Fruit fly (Drosophila melanogaster) whole organism, embryonic: ENCODE data around the gene CG18661.
A peak's percentile ranks its signal among the peaks of the same experiment; 100 is the strongest.

Source experiments
- CG10274 ChIP-seq: fragments of 200-800 bp; sonication (Bioruptor generic); optimal IDR thresholded peaks from 3 replicates; lab custom pipeline; 2017; ENCODE audit warnings: missing biosample characterization, mild to moderate bottlenecking, missing genetic modification characterization
- CG12659 ChIP-seq: fragments of 200-800 bp; sonication (Bioruptor generic); optimal IDR thresholded peaks from 3 replicates; lab custom pipeline; 2017; ENCODE audit warnings: mild to moderate bottlenecking, missing biosample characterization, missing genetic modification reagents, missing genetic modification characterization
- CG12942 ChIP-seq: fragments of 200-800 bp; sonication (Bioruptor generic); optimal IDR thresholded peaks from 3 replicates; lab custom pipeline; 2016; ENCODE audit warnings: missing biosample characterization, missing genetic modification characterization
- CG13894 ChIP-seq: fragments of 200-800 bp; sonication (Bioruptor generic); optimal IDR thresholded peaks from 3 replicates; lab custom pipeline; 2018; ENCODE audit warnings: missing biosample characterization, mild to moderate bottlenecking, missing genetic modification characterization, moderate library complexity
- CG14014 ChIP-seq: fragments of 200-800 bp; sonication (Bioruptor generic); IDR thresholded peaks from 2 replicates; pipeline ENCODE4 v1.3.6; 2022; ENCODE audit warnings: missing biosample characterization, missing genetic modification characterization
- CG1603 ChIP-seq: fragments of 200-800 bp; sonication (Bioruptor generic); optimal IDR thresholded peaks from 2 replicates; lab custom pipeline; 2019; ENCODE audit warnings: missing biosample characterization, mild to moderate bottlenecking, missing genetic modification characterization, moderate library complexity
- CG17328 ChIP-seq: fragments of 200-800 bp; sonication (Bioruptor generic); IDR thresholded peaks from 2 replicates; pipeline ENCODE4 v1.3.6; 2022; ENCODE audit warnings: missing biosample characterization, missing genetic modification characterization
- CG17568 ChIP-seq: fragments of 200-800 bp; sonication (Bioruptor generic); optimal IDR thresholded peaks from 2 replicates; lab custom pipeline; 2018; ENCODE audit warnings: missing biosample characterization, mild to moderate bottlenecking, missing genetic modification characterization, moderate library complexity
- CG2116 ChIP-seq: fragments of 200-800 bp; sonication (Bioruptor generic); optimal IDR thresholded peaks from 3 replicates; lab custom pipeline; 2018; ENCODE audit warnings: missing biosample characterization, mild to moderate bottlenecking, missing genetic modification characterization
- CG2678 ChIP-seq: fragments of 200-800 bp; sonication (Bioruptor generic); optimal IDR thresholded peaks from 3 replicates; lab custom pipeline; 2019; ENCODE audit warnings: missing biosample characterization, mild to moderate bottlenecking, missing genetic modification characterization, moderate library complexity
- CG30020 ChIP-seq: fragments of 200-800 bp; optimal IDR thresholded peaks from 2 replicates; lab custom pipeline; 2019; ENCODE audit warnings: missing biosample characterization, mild to moderate bottlenecking, missing genetic modification characterization, moderate library complexity
- CG3726 ChIP-seq: fragments of 200-800 bp; sonication (Bioruptor generic); IDR thresholded peaks from 3 replicates; pipeline ENCODE4, ENCODE4 v1.3.6; 2022; ENCODE audit warnings: missing biosample characterization, missing genetic modification characterization
- CG4360 ChIP-seq: fragments of 200-800 bp; sonication (Bioruptor generic); IDR thresholded peaks from 2 replicates; pipeline ENCODE4 v1.3.6; 2022; ENCODE audit warnings: missing biosample characterization, missing genetic modification characterization
- CG4617 ChIP-seq: fragments of 200-800 bp; sonication (Bioruptor generic); optimal IDR thresholded peaks from 3 replicates; lab custom pipeline; 2016; ENCODE audit warnings: missing biosample characterization, missing genetic modification characterization, borderline replicate concordance
- CG4730 ChIP-seq: fragments of 200-800 bp; sonication (Bioruptor generic); IDR thresholded peaks from 2 replicates; pipeline ENCODE4 v1.3.6; 2022; ENCODE audit warnings: missing biosample characterization, missing genetic modification characterization
- CG6654 ChIP-seq: fragments of 200-800 bp; sonication (Bioruptor generic); optimal IDR thresholded peaks from 2 replicates; lab custom pipeline; 2017; ENCODE audit warnings: missing biosample characterization, mild to moderate bottlenecking, missing genetic modification characterization
- CG6813 ChIP-seq: fragments of 200-800 bp; sonication (Bioruptor generic); optimal IDR thresholded peaks from 2 replicates; lab custom pipeline; 2017; ENCODE audit warnings: missing biosample characterization, missing genetic modification characterization, mild to moderate bottlenecking, moderate library complexity, missing genetic modification reagents
- CG7786 ChIP-seq: fragments of 200-800 bp; sonication (Bioruptor generic); optimal IDR thresholded peaks from 2 replicates; lab custom pipeline; 2016; ENCODE audit warnings: missing biosample characterization, missing genetic modification characterization
- CG8281 ChIP-seq: fragments of 200-800 bp; sonication (Bioruptor generic); optimal IDR thresholded peaks from 2 replicates; lab custom pipeline; 2018; ENCODE audit warnings: missing biosample characterization, mild to moderate bottlenecking, missing genetic modification characterization, moderate library complexity
- CG8359 ChIP-seq: fragments of 200-800 bp; sonication (Bioruptor generic); optimal IDR thresholded peaks from 2 replicates; lab custom pipeline; 2017; ENCODE audit warnings: missing biosample characterization, mild to moderate bottlenecking, missing genetic modification characterization, borderline replicate concordance
- CG8765 ChIP-seq: fragments of 200-800 bp; sonication (Bioruptor generic); IDR thresholded peaks from 2 replicates; pipeline ENCODE4 v1.3.6; 2022; ENCODE audit warnings: missing biosample characterization, missing genetic modification characterization
- HLHmδ ChIP-seq: fragments of 200-800 bp; sonication (Bioruptor generic); optimal IDR thresholded peaks from 2 replicates; lab custom pipeline; 2018; ENCODE audit warnings: missing biosample characterization, mild to moderate bottlenecking, missing genetic modification characterization, moderate library complexity
- Lpt ChIP-seq: fragments of >200 bp; optimal IDR thresholded peaks from 2 replicates; lab custom pipeline; 2018; ENCODE audit warnings: missing biosample characterization, missing genetic modification characterization
- NK7.1 ChIP-seq: fragments of 200-800 bp; sonication (Bioruptor generic); optimal IDR thresholded peaks from 3 replicates; lab custom pipeline; 2016; ENCODE audit warnings: missing biosample characterization, missing genetic modification characterization
- Nf-YC ChIP-seq: fragments of 200-800 bp; optimal IDR thresholded peaks from 3 replicates; lab custom pipeline; 2019; ENCODE audit warnings: missing biosample characterization, mild to moderate bottlenecking, missing genetic modification characterization, moderate library complexity
- Rx ChIP-seq: fragments of 200-800 bp; sonication (Bioruptor generic); IDR thresholded peaks from 2 replicates; pipeline ENCODE4 v1.3.6; 2022; ENCODE audit warnings: missing biosample characterization, missing genetic modification characterization
- Vsx1 ChIP-seq: fragments of 200-800 bp; sonication (Bioruptor generic); optimal IDR thresholded peaks from 2 replicates; lab custom pipeline; 2017; ENCODE audit warnings: missing biosample characterization, mild to moderate bottlenecking, missing genetic modification characterization, missing genetic modification reagents
- Xrp1 ChIP-seq: fragments of 200-800 bp; sonication (Bioruptor generic); IDR thresholded peaks from 2 replicates; pipeline ENCODE4 v1.3.6; 2022; ENCODE audit warnings: missing biosample characterization, missing genetic modification characterization
- abd-A ChIP-seq: fragments of 200-800 bp; sonication (Bioruptor generic); optimal IDR thresholded peaks from 3 replicates; lab custom pipeline; 2019; ENCODE audit warnings: missing biosample characterization, mild to moderate bottlenecking, missing genetic modification characterization, moderate library complexity
- ato ChIP-seq: fragments of 200-800 bp; sonication (Bioruptor generic); IDR thresholded peaks from 2 replicates; pipeline ENCODE4 v1.3.6; 2022; ENCODE audit warnings: missing biosample characterization, missing genetic modification characterization; ENCODE audit not compliant: partially characterized antibody
- cato ChIP-seq: fragments of 200-800 bp; sonication (Bioruptor generic); optimal IDR thresholded peaks from 2 replicates; lab custom pipeline; 2016; ENCODE audit warnings: missing biosample characterization, missing genetic modification characterization, borderline replicate concordance
- ci ChIP-seq: fragments of 200-800 bp; sonication (Bioruptor generic); IDR thresholded peaks from 3 replicates; pipeline ENCODE4 v1.3.6; 2022; ENCODE audit warnings: missing biosample characterization, missing genetic modification characterization
- corto ChIP-seq: fragments of 200-800 bp; sonication (Bioruptor generic); optimal IDR thresholded peaks from 2 replicates; lab custom pipeline; 2016; ENCODE audit warnings: missing biosample characterization, mild to moderate bottlenecking, missing genetic modification characterization, moderate library complexity
- dati ChIP-seq: fragments of 200-800 bp; sonication (Bioruptor generic); IDR thresholded peaks from 2 replicates; pipeline ENCODE4 v1.3.6; 2022; ENCODE audit warnings: missing biosample characterization, missing genetic modification characterization
- fd96Cb ChIP-seq: fragments of 200-800 bp; sonication (Bioruptor generic); optimal IDR thresholded peaks from 2 replicates; lab custom pipeline; 2018; ENCODE audit warnings: missing biosample characterization, mild to moderate bottlenecking, missing genetic modification characterization, moderate library complexity
- gcm ChIP-seq: fragments of 200-800 bp; sonication (Bioruptor generic); optimal IDR thresholded peaks from 2 replicates; lab custom pipeline; 2019; ENCODE audit warnings: missing biosample characterization, mild to moderate bottlenecking, missing genetic modification characterization, moderate library complexity
- gcm2 ChIP-seq: fragments of 200-800 bp; sonication (Bioruptor generic); optimal IDR thresholded peaks from 2 replicates; lab custom pipeline; 2016; ENCODE audit warnings: missing biosample characterization, missing genetic modification characterization
- gsb-n ChIP-seq: fragments of 200-800 bp; sonication (Bioruptor generic); optimal IDR thresholded peaks from 3 replicates; lab custom pipeline; 2018; ENCODE audit warnings: missing biosample characterization, mild to moderate bottlenecking, missing genetic modification characterization
- knrl ChIP-seq: fragments of 200-800 bp; sonication (Bioruptor generic); IDR thresholded peaks from 3 replicates; pipeline ENCODE4 v1.3.6; 2022; ENCODE audit warnings: missing biosample characterization, missing genetic modification characterization; ENCODE audit not compliant: partially characterized antibody
- mam ChIP-seq: fragments of 200-800 bp; sonication (Bioruptor generic); optimal IDR thresholded peaks from 3 replicates; lab custom pipeline; 2016; ENCODE audit warnings: missing biosample characterization, missing genetic modification characterization
- onecut ChIP-seq: fragments of 200-800 bp; sonication (Bioruptor generic); IDR thresholded peaks from 2 replicates; pipeline ENCODE4 v1.3.6; 2022; ENCODE audit warnings: missing biosample characterization, missing genetic modification characterization
- pb ChIP-seq: fragments of 200-800 bp; sonication (Bioruptor generic); optimal IDR thresholded peaks from 3 replicates; lab custom pipeline; 2016; ENCODE audit warnings: missing biosample characterization, missing genetic modification characterization
- pita ChIP-seq: fragments of 200-800 bp; sonication (Bioruptor generic); optimal IDR thresholded peaks from 2 replicates; lab custom pipeline; 2017; ENCODE audit warnings: missing biosample characterization, mild to moderate bottlenecking, missing genetic modification characterization
- psq ChIP-seq: fragments of 200-800 bp; sonication (Bioruptor generic); optimal IDR thresholded peaks from 2 replicates; lab custom pipeline; 2017; ENCODE audit warnings: missing biosample characterization, missing genetic modification characterization
- sens ChIP-seq: fragments of 200-800 bp; sonication (Bioruptor generic); peaks from one replicate; lab custom pipeline; 2016; ENCODE audit warnings: missing biosample characterization, missing genetic modification characterization
- sqz ChIP-seq: fragments of 200-800 bp; sonication (Bioruptor generic); optimal IDR thresholded peaks from 3 replicates; lab custom pipeline; 2018; ENCODE audit warnings: missing biosample characterization, mild to moderate bottlenecking, missing genetic modification characterization
- stc ChIP-seq: fragments of 200-800 bp; sonication (Bioruptor generic); IDR thresholded peaks from 2 replicates; pipeline ENCODE4 v1.3.6; 2022; ENCODE audit warnings: missing biosample characterization, missing genetic modification characterization
- tup ChIP-seq: fragments of 200-800 bp; sonication (Bioruptor generic); optimal IDR thresholded peaks from 2 replicates; lab custom pipeline; 2016; ENCODE audit warnings: missing biosample characterization, mild to moderate bottlenecking, missing genetic modification characterization, moderate library complexity
- vnd ChIP-seq: fragments of 200-800 bp; sonication (Bioruptor generic); IDR thresholded peaks from 3 replicates; pipeline ENCODE4 v1.3.6; 2022; ENCODE audit warnings: missing biosample characterization, missing genetic modification characterization; ENCODE audit not compliant: partially characterized antibody

Gene CG18661

dm6 chr2L:8982584-8983302 is 14.7 kb upstream of the CG18661 start:
- peak; percentile 44 for TF ChIP-seq CG8281 (tag; lab: Kevin White, UChicago)
- TF ChIP-seq CG8359 (GFP tag; lab: Kevin White, UChicago), result no peak
- no peak for TF ChIP-seq dati (GFP tag; lab: Robert Waterston, UW)
- peak; percentile 38; the same call in 1 of the 2 replicates for TF ChIP-seq Xrp1
- no peak for TF ChIP-seq CG3726 (GFP tag; lab: Robert Waterston, UW)
- no peak for TF ChIP-seq psq
- no peak for TF ChIP-seq gcm2 (GFP tag; lab: Kevin White, UChicago)
- TF ChIP-seq CG10274 (GFP tag; lab: Kevin White, UChicago), result no peak
- TF ChIP-seq CG6813 (GFP tag; lab: Kevin White, UChicago), result peak; percentile 38
- TF ChIP-seq pb (GFP tag; lab: Kevin White, UChicago), result peak; percentile 27
- TF ChIP-seq CG2678 (tag; lab: Kevin White, UChicago), result peak; percentile 78
- peak; percentile 3 for TF ChIP-seq abd-A
- TF ChIP-seq pita (GFP tag; lab: Kevin White, UChicago), result no peak
- peak; percentile 42 for TF ChIP-seq mam
- TF ChIP-seq Nf-YC (tag; lab: Kevin White, UChicago), result peak; percentile 11
- peak; percentile 41 for TF ChIP-seq fd96Cb (tag; lab: Kevin White, UChicago)
- TF ChIP-seq stc, result peak; percentile 66
- TF ChIP-seq CG7786 (GFP tag; lab: Kevin White, UChicago), result peak; percentile 11
- TF ChIP-seq Rx, result no peak
- TF ChIP-seq CG4360 (GFP tag; lab: Robert Waterston, UW), result no peak
- TF ChIP-seq onecut (GFP tag; lab: Robert Waterston, UW), result no peak
- no peak for TF ChIP-seq cato (GFP tag; lab: Kevin White, UChicago)
- TF ChIP-seq CG4730 (GFP tag; lab: Robert Waterston, UW), result no peak
- no peak for TF ChIP-seq CG30020 (tag; lab: Kevin White, UChicago)
- TF ChIP-seq NK7.1 (GFP tag; lab: Kevin White, UChicago), result no peak
- peak; percentile 52 for TF ChIP-seq CG17328 (GFP tag; lab: Robert Waterston, UW)
- no peak for TF ChIP-seq CG1603 (tag; lab: Kevin White, UChicago)
- peak; percentile 15 for TF ChIP-seq Vsx1 (GFP tag; lab: Kevin White, UChicago)
- no peak for TF ChIP-seq CG13894 (tag; lab: Kevin White, UChicago)
- no peak for TF ChIP-seq CG8765 (GFP tag; lab: Robert Waterston, UW)
- no peak for TF ChIP-seq vnd (GFP tag; lab: Robert Waterston, UW)
- peak; percentile 20 for TF ChIP-seq gcm (GFP tag; lab: Kevin White, UChicago)
- no peak for TF ChIP-seq corto (GFP tag; lab: Kevin White, UChicago)
- TF ChIP-seq ato (GFP tag; lab: Robert Waterston, UW), result no peak
- TF ChIP-seq CG12942 (GFP tag; lab: Kevin White, UChicago), result peak; percentile 6
- peak; percentile 62; the same call in 1 of the 3 replicates for TF ChIP-seq ci (GFP tag; lab: Robert Waterston, UW)
- TF ChIP-seq sens, result peak; percentile 92
- TF ChIP-seq CG2116 (GFP tag; lab: Kevin White, UChicago), result no peak
- TF ChIP-seq gsb-n (tag; lab: Kevin White, UChicago), result no peak
- TF ChIP-seq CG12659 (GFP tag; lab: Kevin White, UChicago), result peak; percentile 44
- no peak for TF ChIP-seq knrl (GFP tag; lab: Robert Waterston, UW)
- TF ChIP-seq Lpt (GFP tag; lab: Kevin White, UChicago), result no peak
- TF ChIP-seq CG14014 (GFP tag; lab: Robert Waterston, UW), result peak; percentile 52; the same call in 1 of the 2 replicates
- no peak for TF ChIP-seq tup (GFP tag; lab: Kevin White, UChicago)
- no peak for TF ChIP-seq CG4617 (GFP tag; lab: Kevin White, UChicago)
- TF ChIP-seq CG6654 (GFP tag; lab: Kevin White, UChicago), result no peak
- TF ChIP-seq CG17568, result no peak
- no peak for TF ChIP-seq HLHmδ (GFP tag; lab: Kevin White, UChicago)
- TF ChIP-seq sqz (GFP tag; lab: Kevin White, UChicago), result peak; percentile 49
